Fruit fly (Drosophila melanogaster) whole organism, embryonic: Measurements from ENCODE around the gene Drs.

Experiments
- Atf3 ChIP-seq: fragments of 200-800 bp; sonication (Bioruptor generic); optimal IDR thresholded peaks from 3 replicates; lab custom pipeline; 2016; ENCODE audit warnings: missing biosample characterization, missing genetic modification characterization
- BEAF-32 ChIP-seq: fragments of 200-800 bp; sonication (Bioruptor generic); optimal IDR thresholded peaks from 3 replicates; lab custom pipeline; 2017; ENCODE audit warnings: missing biosample characterization, missing genetic modification characterization, mild to moderate bottlenecking, moderate library complexity, missing genetic modification reagents
- CG10654 ChIP-seq: fragments of 200-800 bp; sonication (Bioruptor generic); optimal IDR thresholded peaks from 2 replicates; lab custom pipeline; 2016; ENCODE audit warnings: missing biosample characterization, missing genetic modification characterization
- CG11085 ChIP-seq: fragments of 200-800 bp; sonication (Bioruptor generic); IDR thresholded peaks from 2 replicates; pipeline ENCODE4 v1.3.6; 2022; ENCODE audit warnings: missing biosample characterization, missing genetic modification characterization
- CG12155 ChIP-seq: fragments of 200-800 bp; sonication (Bioruptor generic); optimal IDR thresholded peaks from 3 replicates; lab custom pipeline; 2016; ENCODE audit warnings: missing biosample characterization, missing genetic modification characterization
- CG12391 ChIP-seq: fragments of 200-800 bp; sonication (Bioruptor generic); optimal IDR thresholded peaks from 3 replicates; lab custom pipeline; 2018; ENCODE audit warnings: missing biosample characterization, mild to moderate bottlenecking, missing genetic modification characterization, moderate library complexity
- CG13424 ChIP-seq: fragments of 200-800 bp; sonication (Bioruptor generic); optimal IDR thresholded peaks from 2 replicates; lab custom pipeline; 2019; ENCODE audit warnings: missing biosample characterization, mild to moderate bottlenecking, missing genetic modification characterization, moderate library complexity
- CG15514 ChIP-seq: fragments of 200-800 bp; sonication (Bioruptor generic); optimal IDR thresholded peaks from 3 replicates; lab custom pipeline; 2017; ENCODE audit warnings: missing biosample characterization, missing genetic modification characterization, mild to moderate bottlenecking, moderate library complexity, missing genetic modification reagents
- CG16815 ChIP-seq: fragments of 200-800 bp; sonication (Bioruptor generic); optimal IDR thresholded peaks from 3 replicates; lab custom pipeline; 2017; ENCODE audit warnings: missing biosample characterization, mild to moderate bottlenecking, missing genetic modification characterization
- CG17829 ChIP-seq: fragments of 200-800 bp; optimal IDR thresholded peaks from 2 replicates; lab custom pipeline; 2019; ENCODE audit warnings: missing biosample characterization, mild to moderate bottlenecking, missing genetic modification characterization, moderate library complexity
- CG18476 ChIP-seq: fragments of 200-800 bp; sonication (Bioruptor generic); optimal IDR thresholded peaks from 2 replicates; lab custom pipeline; 2016; ENCODE audit warnings: missing biosample characterization, mild to moderate bottlenecking, missing genetic modification characterization
- CG2889 ChIP-seq: fragments of 200-800 bp; sonication (Bioruptor generic); IDR thresholded peaks from 3 replicates; pipeline ENCODE4 v1.3.6; 2022; ENCODE audit warnings: missing biosample characterization, missing genetic modification characterization
- CG34422 ChIP-seq: fragments of 200-800 bp; sonication (Bioruptor generic); IDR thresholded peaks from 3 replicates; pipeline ENCODE4 v1.3.6; 2022; ENCODE audit warnings: missing biosample characterization, missing genetic modification characterization
- CG6765 ChIP-seq: fragments of 200-800 bp; sonication (Bioruptor generic); optimal IDR thresholded peaks from 3 replicates; lab custom pipeline; 2017; ENCODE audit warnings: missing biosample characterization, mild to moderate bottlenecking, missing genetic modification characterization
- CG7987 ChIP-seq: fragments of 200-800 bp; sonication (Bioruptor generic); optimal IDR thresholded peaks from 2 replicates; lab custom pipeline; 2018; ENCODE audit warnings: missing biosample characterization, mild to moderate bottlenecking, missing genetic modification characterization, moderate library complexity
- Camta ChIP-seq: fragments of 200-800 bp; sonication (Bioruptor generic); optimal IDR thresholded peaks from 2 replicates; lab custom pipeline; 2016; ENCODE audit warnings: missing biosample characterization, missing genetic modification characterization
- CoRest ChIP-seq: fragments of 200-800 bp; sonication (Bioruptor generic); optimal IDR thresholded peaks from 3 replicates; lab custom pipeline; 2018; ENCODE audit warnings: missing biosample characterization, mild to moderate bottlenecking, missing genetic modification characterization, moderate library complexity
- Dip3 ChIP-seq: fragments of 200-800 bp; sonication (Bioruptor generic); optimal IDR thresholded peaks from 3 replicates; lab custom pipeline; 2016; ENCODE audit warnings: missing biosample characterization, missing genetic modification characterization
- E2f2 ChIP-seq: fragments of 200-800 bp; sonication (Bioruptor generic); IDR thresholded peaks from 2 replicates; pipeline ENCODE4 v1.3.6; 2022; ENCODE audit warnings: missing biosample characterization, missing genetic modification characterization
- Fer1 ChIP-seq: fragments of 200-800 bp; sonication (Bioruptor generic); optimal IDR thresholded peaks from 2 replicates; lab custom pipeline; 2017; ENCODE audit warnings: missing biosample characterization, mild to moderate bottlenecking, missing genetic modification characterization
- HmgD ChIP-seq: fragments of 200-800 bp; sonication (Bioruptor generic); optimal IDR thresholded peaks from 3 replicates; lab custom pipeline; 2016; ENCODE audit warnings: missing biosample characterization, missing genetic modification characterization
- HmgZ ChIP-seq: fragments of 200-800 bp; sonication (Bioruptor generic); optimal IDR thresholded peaks from 2 replicates; lab custom pipeline; 2018; ENCODE audit warnings: missing biosample characterization, mild to moderate bottlenecking, missing genetic modification characterization
- Hsf ChIP-seq: fragments of 200-800 bp; sonication (Bioruptor generic); optimal IDR thresholded peaks from 3 replicates; lab custom pipeline; 2016; ENCODE audit warnings: missing biosample characterization, missing genetic modification characterization
- Jarid2 ChIP-seq: fragments of 200-800 bp; sonication (Bioruptor generic); optimal IDR thresholded peaks from 3 replicates; lab custom pipeline; 2017; ENCODE audit warnings: mild to moderate bottlenecking, missing biosample characterization, missing genetic modification reagents, missing genetic modification characterization
- Mad ChIP-seq: fragments of 200-800 bp; sonication (Bioruptor generic); optimal IDR thresholded peaks from 2 replicates; lab custom pipeline; 2016; ENCODE audit warnings: missing biosample characterization, missing genetic modification characterization
- Meics ChIP-seq: fragments of 200-800 bp; sonication (Bioruptor generic); optimal IDR thresholded peaks from 2 replicates; lab custom pipeline; 2017; ENCODE audit warnings: missing biosample characterization, mild to moderate bottlenecking, missing genetic modification characterization
- Neu2 ChIP-seq: fragments of 200-800 bp; sonication (Bioruptor generic); optimal IDR thresholded peaks from 3 replicates; lab custom pipeline; 2016; ENCODE audit warnings: missing biosample characterization, missing genetic modification characterization, borderline replicate concordance
- PHDP ChIP-seq: fragments of 200-800 bp; sonication (Bioruptor generic); optimal IDR thresholded peaks from 3 replicates; lab custom pipeline; 2018; ENCODE audit warnings: missing biosample characterization, mild to moderate bottlenecking, missing genetic modification characterization, moderate library complexity
- Spps ChIP-seq: fragments of 200-800 bp; sonication (Bioruptor generic); optimal IDR thresholded peaks from 2 replicates; lab custom pipeline; 2018; ENCODE audit warnings: missing biosample characterization, mild to moderate bottlenecking, missing genetic modification characterization
- Trl ChIP-seq, 3 experiments: fragments of >200 bp in 2 of 3; fragments of 200-800 bp in 1 of 3; sonication (Bioruptor generic) in 1 of 3; optimal IDR thresholded peaks; 2 replicates in 1 of 3; 3 replicates in 2 of 3; lab custom pipeline; 2016 to 2017; ENCODE audit warnings: missing biosample characterization in 1 of 3, missing genetic modification characterization in 1 of 3
- Xbp1 ChIP-seq: fragments of 200-800 bp; sonication (Bioruptor generic); optimal IDR thresholded peaks from 3 replicates; lab custom pipeline; 2016; ENCODE audit warnings: missing biosample characterization, mild to moderate bottlenecking, missing genetic modification characterization
- amos ChIP-seq: fragments of 200-800 bp; sonication (Bioruptor generic); IDR thresholded peaks from 2 replicates; pipeline ENCODE4 v1.3.6; 2022; ENCODE audit warnings: missing biosample characterization, missing genetic modification characterization; ENCODE audit not compliant: partially characterized antibody
- ap ChIP-seq: fragments of 200-800 bp; sonication (Bioruptor generic); IDR thresholded peaks from 2 replicates; pipeline ENCODE4 v1.3.6; 2022; ENCODE audit warnings: missing biosample characterization, missing genetic modification characterization
- crc ChIP-seq: fragments of 200-800 bp; sonication (Bioruptor generic); optimal IDR thresholded peaks from 2 replicates; lab custom pipeline; 2016; ENCODE audit warnings: missing biosample characterization, missing genetic modification characterization
- eve ChIP-seq, 2 experiments: fragments of >200 bp; optimal IDR thresholded peaks; 2 replicates each; lab custom pipeline; 2017; ENCODE audit warnings: missing biosample characterization in 2 of 2, missing genetic modification characterization in 2 of 2
- fd3F ChIP-seq: fragments of 200-800 bp; sonication (Bioruptor generic); optimal IDR thresholded peaks from 2 replicates; lab custom pipeline; 2018; ENCODE audit warnings: missing biosample characterization, mild to moderate bottlenecking, missing genetic modification characterization, moderate library complexity
- fru ChIP-seq: fragments of >200 bp; optimal IDR thresholded peaks from 2 replicates; lab custom pipeline; 2017
- gcm2 ChIP-seq: fragments of 200-800 bp; sonication (Bioruptor generic); optimal IDR thresholded peaks from 2 replicates; lab custom pipeline; 2016; ENCODE audit warnings: missing biosample characterization, missing genetic modification characterization
- gsb ChIP-seq: fragments of 200-800 bp; sonication (Bioruptor generic); IDR thresholded peaks from 2 replicates; pipeline ENCODE4 v1.3.6; 2022; ENCODE audit warnings: missing biosample characterization, missing genetic modification characterization
- insv ChIP-seq, 2 experiments: fragments of 200-800 bp; sonication (Bioruptor generic); optimal IDR thresholded peaks; 3 replicates each; lab custom pipeline; 2016 to 2018; ENCODE audit warnings: missing biosample characterization in 2 of 2, missing genetic modification characterization in 2 of 2
- jumu ChIP-seq: fragments of 200-800 bp; sonication (Bioruptor generic); optimal IDR thresholded peaks from 3 replicates; lab custom pipeline; 2016; ENCODE audit warnings: missing biosample characterization, missing genetic modification characterization
- lmd ChIP-seq: fragments of 200-800 bp; sonication (Bioruptor generic); IDR thresholded peaks from 2 replicates; pipeline ENCODE4 v1.3.6; 2022; ENCODE audit warnings: missing biosample characterization, missing genetic modification characterization
- luna ChIP-seq: fragments of 200-800 bp; sonication (Bioruptor generic); optimal IDR thresholded peaks from 2 replicates; lab custom pipeline; 2016; ENCODE audit warnings: missing biosample characterization, missing genetic modification characterization
- repo ChIP-seq: fragments of 200-800 bp; sonication (Bioruptor generic); optimal IDR thresholded peaks from 2 replicates; lab custom pipeline; 2016; ENCODE audit warnings: missing biosample characterization, missing genetic modification characterization
- slbo ChIP-seq: fragments of 200-800 bp; sonication (Bioruptor generic); IDR thresholded peaks from 2 replicates; pipeline ENCODE4 v1.3.6; 2022; ENCODE audit warnings: missing biosample characterization, missing genetic modification characterization
- tll ChIP-seq, 2 experiments: fragments of 200-800 bp in 1 of 2; fragments of >200 bp in 1 of 2; sonication (Bioruptor generic) in 1 of 2; optimal IDR thresholded peaks; 2 replicates each; lab custom pipeline; 2017 to 2019; ENCODE audit warnings: missing biosample characterization in 2 of 2, missing genetic modification characterization in 2 of 2, mild to moderate bottlenecking in 1 of 2, moderate library complexity in 1 of 2
- vvl ChIP-seq: fragments of 200-800 bp; sonication (Bioruptor generic); IDR thresholded peaks from 2 replicates; pipeline ENCODE4 v1.3.6; 2022; ENCODE audit warnings: missing biosample characterization, missing genetic modification characterization

Drs gene

dm6 chr3L:3325597-3325924 lies 43.8 kb upstream of the Drs start (continued):
- TF ChIP-seq fd3F: no peak

dm6 chr3L:3325925-3326903 lies 43.1 kb upstream of the Drs start, which contains the start of gene Gtpx:
Gtpx (plus strand) TSS chr3L:3326265.
- peak; percentile 57 for TF ChIP-seq Xbp1
- no peak for TF ChIP-seq eve (GFP tag; optimal IDR thresholded peaks at IDR 0.05; lab: Kevin White, UChicago)
- TF ChIP-seq fru (lab: Kevin White, UChicago): no peak
- peak; percentile 86 for TF ChIP-seq E2f2 (GFP tag; lab: Robert Waterston, UW)
- TF ChIP-seq Camta (GFP tag; lab: Kevin White, UChicago): no peak
- no peak for TF ChIP-seq luna (GFP tag; lab: Kevin White, UChicago)
- TF ChIP-seq Mad (GFP tag; lab: Kevin White, UChicago): peak; percentile 9
- no peak for TF ChIP-seq CG2889
- TF ChIP-seq PHDP (tag; lab: Kevin White, UChicago): peak; percentile 41
- no peak for TF ChIP-seq CG6765
- TF ChIP-seq Hsf (GFP tag; lab: Kevin White, UChicago): peak; percentile 53
- TF ChIP-seq vvl (GFP tag; lab: Robert Waterston, UW): peak; percentile 62
- peak; percentile 64 for TF ChIP-seq slbo
- peak; percentile 70 for TF ChIP-seq CG12391 (tag; lab: Kevin White, UChicago)
- peak; percentile 12 for TF ChIP-seq Atf3 (GFP tag; lab: Kevin White, UChicago)
- peak; percentile 69 for TF ChIP-seq CG13424 (tag; lab: Kevin White, UChicago)
- TF ChIP-seq jumu: peak; percentile 25
- peak; percentile 46 for TF ChIP-seq amos (GFP tag; lab: Robert Waterston, UW)
- TF ChIP-seq HmgD (GFP tag; lab: Kevin White, UChicago): peak; percentile 29
- no peak for TF ChIP-seq Fer1 (GFP tag; lab: Kevin White, UChicago)
- no peak for TF ChIP-seq CG16815 (GFP tag; lab: Kevin White, UChicago)
- TF ChIP-seq CG11085 (GFP tag; lab: Robert Waterston, UW): no peak
- no peak for TF ChIP-seq Jarid2 (GFP tag; lab: Kevin White, UChicago)
- TF ChIP-seq ap: no peak
- no peak for TF ChIP-seq repo (GFP tag; lab: Kevin White, UChicago)
- TF ChIP-seq CG7987 (GFP tag; lab: Kevin White, UChicago): no peak
- TF ChIP-seq HmgZ (tag; lab: Kevin White, UChicago): peak; percentile 58
- TF ChIP-seq CG15514 (GFP tag; lab: Kevin White, UChicago): peak; percentile 63
- peak; percentile 29 for TF ChIP-seq CG10654 (GFP tag; lab: Kevin White, UChicago)
- TF ChIP-seq insv (GFP tag; optimal IDR thresholded peaks at IDR 0.05; lab: Kevin White, UChicago): no peak
- TF ChIP-seq Spps (tag; lab: Kevin White, UChicago): no peak
- TF ChIP-seq CG18476 (GFP tag; lab: Kevin White, UChicago): peak; percentile 32
- TF ChIP-seq CG12155 (GFP tag; lab: Kevin White, UChicago): peak; percentile 32
- TF ChIP-seq BEAF-32: peak; percentile 69
- peak; percentile 41 for TF ChIP-seq CG17829
- TF ChIP-seq Neu2 (GFP tag; lab: Kevin White, UChicago): no peak
- TF ChIP-seq crc (GFP tag; lab: Kevin White, UChicago): peak; percentile 66
- TF ChIP-seq Meics (GFP tag; lab: Kevin White, UChicago): no peak
- no peak for TF ChIP-seq gsb
- peak; percentile 20; the same call in 1 of the 2 replicates for TF ChIP-seq lmd (GFP tag; lab: Robert Waterston, UW)
- peak; percentile 79 for TF ChIP-seq CoRest (tag; lab: Kevin White, UChicago)
- TF ChIP-seq Trl (optimal IDR thresholded peaks at IDR 0.05; lab: Kevin White, UChicago): peak in 1 of 2 experiments; percentile 6
- peak; percentile 29 for TF ChIP-seq Trl (GFP tag; optimal IDR thresholded peaks at IDR 0.05; lab: Kevin White, UChicago)
- no peak for TF ChIP-seq Dip3 (GFP tag; lab: Kevin White, UChicago)
- peak in 1 of 2 experiments; percentile 8 for TF ChIP-seq tll (GFP tag; optimal IDR thresholded peaks at IDR 0.05; lab: Kevin White, UChicago)
- TF ChIP-seq CG34422 (GFP tag; lab: Robert Waterston, UW): 0 out of 3 replicates have a peak, but pooled peaks have one; percentile 20
- TF ChIP-seq gcm2 (GFP tag; lab: Kevin White, UChicago): no peak
